Worm (Caenorhabditis elegans) whole organism, late embryonic: Measurements from ENCODE around the gene T05A8.1.

Experiments
- C08G9.2 ChIP-seq: sonication (generic microtip); optimal IDR thresholded peaks from 2 replicates; lab custom pipeline; 2016; ENCODE audit warnings: mild to moderate bottlenecking, missing genetic modification characterization, moderate library complexity, missing compliant biosample characterization
- C38D4.7 ChIP-seq: fragments of 200-800 bp; sonication (Bioruptor generic); optimal IDR thresholded peaks from 2 replicates; lab custom pipeline; 2018; ENCODE audit warnings: mild to moderate bottlenecking, missing genetic modification characterization, moderate library complexity, missing compliant biosample characterization
- F13H6.1 ChIP-seq: sonication (generic microtip); optimal IDR thresholded peaks from 2 replicates; lab custom pipeline; 2016; ENCODE audit warnings: missing genetic modification characterization, missing compliant biosample characterization
- T23F11.4 ChIP-seq: fragments of 200-800 bp; sonication (Bioruptor generic); optimal IDR thresholded peaks from 2 replicates; lab custom pipeline; 2018; ENCODE audit warnings: mild to moderate bottlenecking, missing genetic modification characterization, missing compliant biosample characterization
- ama-1 ChIP-seq: fragments of 150-350 bp; optimal IDR thresholded peaks from 2 replicates; lab custom pipeline; 2014
- ceh-19 ChIP-seq: fragments of 200-800 bp; sonication (Bioruptor generic); optimal IDR thresholded peaks from 2 replicates; lab custom pipeline; 2018; ENCODE audit warnings: mild to moderate bottlenecking, missing genetic modification characterization, missing compliant biosample characterization
- ceh-24 ChIP-seq: sonication (generic microtip); optimal IDR thresholded peaks from 2 replicates; lab custom pipeline; 2016; ENCODE audit warnings: mild to moderate bottlenecking, missing genetic modification characterization, missing compliant biosample characterization
- ceh-31 ChIP-seq: sonication (generic microtip); optimal IDR thresholded peaks from 2 replicates; lab custom pipeline; 2016; ENCODE audit warnings: missing genetic modification characterization, missing compliant biosample characterization
- ceh-34 ChIP-seq: sonication (generic microtip); optimal IDR thresholded peaks from 2 replicates; lab custom pipeline; 2016; ENCODE audit warnings: mild to moderate bottlenecking, missing genetic modification characterization, missing compliant biosample characterization
- ceh-9 ChIP-seq: sonication (generic microtip); optimal IDR thresholded peaks from 2 replicates; lab custom pipeline; 2016; ENCODE audit warnings: mild to moderate bottlenecking, missing genetic modification characterization, inconsistent platforms, missing compliant biosample characterization
- che-1 ChIP-seq: sonication (generic microtip); optimal IDR thresholded peaks from 2 replicates; lab custom pipeline; 2016; ENCODE audit warnings: mild to moderate bottlenecking, missing genetic modification characterization, missing compliant biosample characterization
- dve-1 ChIP-seq: sonication (generic microtip); optimal IDR thresholded peaks from 2 replicates; lab custom pipeline; 2017; ENCODE audit warnings: antibody characterized with exemption, mild to moderate bottlenecking, missing genetic modification characterization, missing compliant biosample characterization
- elt-4 ChIP-seq: sonication (generic microtip); optimal IDR thresholded peaks from 2 replicates; lab custom pipeline; 2016; ENCODE audit warnings: missing genetic modification characterization, missing compliant biosample characterization
- ets-4 ChIP-seq: sonication (generic microtip); optimal IDR thresholded peaks from 2 replicates; lab custom pipeline; 2016; ENCODE audit warnings: missing genetic modification characterization, missing compliant biosample characterization
- fax-1 ChIP-seq: sonication (generic microtip); optimal IDR thresholded peaks from 2 replicates; lab custom pipeline; 2016; ENCODE audit warnings: missing genotype, missing genetic modification characterization, missing compliant biosample characterization
- fkh-10 ChIP-seq: fragments of 150-350 bp; optimal IDR thresholded peaks from 2 replicates; lab custom pipeline; 2014; ENCODE audit warnings: missing biosample characterization, missing genetic modification reagents, missing genetic modification characterization
- gmeb-2 ChIP-seq: sonication (generic microtip); optimal IDR thresholded peaks from 2 replicates; lab custom pipeline; 2016; ENCODE audit warnings: missing genetic modification characterization, inconsistent platforms, missing compliant biosample characterization
- hlh-13 ChIP-seq: fragments of 200-800 bp; sonication (Bioruptor generic); optimal IDR thresholded peaks from 2 replicates; lab custom pipeline; 2018; ENCODE audit warnings: mild to moderate bottlenecking, missing genetic modification characterization, missing compliant biosample characterization
- hlh-15 ChIP-seq: sonication (generic microtip); optimal IDR thresholded peaks from 2 replicates; lab custom pipeline; 2016; ENCODE audit warnings: missing genetic modification characterization, missing compliant biosample characterization
- madf-2 ChIP-seq: sonication (generic microtip); optimal IDR thresholded peaks from 2 replicates; lab custom pipeline; 2017; ENCODE audit warnings: missing genetic modification characterization, missing compliant biosample characterization
- mec-3 ChIP-seq: sonication (generic microtip); optimal IDR thresholded peaks from 2 replicates; lab custom pipeline; 2016; ENCODE audit warnings: borderline replicate concordance, missing genetic modification characterization, missing compliant biosample characterization
- nfya-1 ChIP-seq: sonication (generic microtip); optimal IDR thresholded peaks from 2 replicates; lab custom pipeline; 2017; ENCODE audit warnings: missing genetic modification characterization, mild to moderate bottlenecking, missing compliant biosample characterization, antibody characterized with exemption, moderate library complexity
- pat-9 ChIP-seq: fragments of 200-800 bp; sonication (Bioruptor generic); optimal IDR thresholded peaks from 2 replicates; lab custom pipeline; 2018; ENCODE audit warnings: mild to moderate bottlenecking, missing genetic modification characterization, moderate library complexity, missing compliant biosample characterization
- pax-1 ChIP-seq: fragments of 150-350 bp; optimal IDR thresholded peaks from 2 replicates; lab custom pipeline; 2014; ENCODE audit warnings: missing biosample characterization, missing genetic modification characterization
- pha-2 ChIP-seq: sonication (generic microtip); optimal IDR thresholded peaks from 2 replicates; lab custom pipeline; 2017; ENCODE audit warnings: mild to moderate bottlenecking, missing genetic modification characterization, missing compliant biosample characterization
- pqm-1 ChIP-seq: sonication (generic microtip); optimal IDR thresholded peaks from 2 replicates; lab custom pipeline; 2016; ENCODE audit warnings: missing genetic modification characterization, missing compliant biosample characterization
- pros-1 ChIP-seq: fragments of 150-350 bp; optimal IDR thresholded peaks from 2 replicates; lab custom pipeline; 2014; ENCODE audit warnings: missing biosample characterization, missing genetic modification reagents, missing genetic modification characterization
- ref-2 ChIP-seq: sonication (generic microtip); optimal IDR thresholded peaks from 2 replicates; lab custom pipeline; 2016; ENCODE audit warnings: missing genetic modification characterization, missing compliant biosample characterization
- sdc-2 ChIP-seq: sonication (generic microtip); optimal IDR thresholded peaks from 2 replicates; lab custom pipeline; 2016; ENCODE audit warnings: missing genotype, missing genetic modification characterization, missing compliant biosample characterization
- sox-2 ChIP-seq: fragments of 200-800 bp; sonication (Bioruptor generic); IDR thresholded peaks from 2 replicates; pipeline ENCODE4 v1.3.6; 2022; ENCODE audit warnings: missing genetic modification reagents, missing genetic modification characterization, missing compliant biosample characterization
- sox-4 ChIP-seq: sonication (generic microtip); optimal IDR thresholded peaks from 2 replicates; lab custom pipeline; 2017; ENCODE audit warnings: mild to moderate bottlenecking, missing genetic modification characterization, inconsistent platforms, missing compliant biosample characterization
- syd-9 ChIP-seq: sonication (generic microtip); optimal IDR thresholded peaks from 2 replicates; lab custom pipeline; 2016; ENCODE audit warnings: mild to moderate bottlenecking, missing genetic modification characterization, moderate library complexity, missing compliant biosample characterization
- tbx-7 ChIP-seq: sonication (generic microtip); optimal IDR thresholded peaks from 2 replicates; lab custom pipeline; 2016; ENCODE audit warnings: missing genotype, missing genetic modification characterization, missing compliant biosample characterization
- unc-3 ChIP-seq, 2 experiments: fragments of 200-800 bp in 1 of 2; sonication (Bioruptor generic) in 1 of 2; sonication (generic microtip) in 1 of 2; conservative IDR thresholded peaks in 1 of 2; optimal IDR thresholded peaks in 1 of 2; 2 replicates each; pipeline versions ENCODE4 v1.3.6 to Lab custom; 2016 to 2022; ENCODE audit warnings: missing compliant biosample characterization in 2 of 2, missing genetic modification characterization in 2 of 2, missing genetic modification reagents in 1 of 2
- unc-42 ChIP-seq: sonication (generic microtip); optimal IDR thresholded peaks from 2 replicates; lab custom pipeline; 2016; ENCODE audit warnings: missing genotype, missing genetic modification characterization, missing compliant biosample characterization
- unc-55 ChIP-seq: sonication (generic microtip); optimal IDR thresholded peaks from 2 replicates; lab custom pipeline; 2017; ENCODE audit warnings: missing biosample characterization, missing genetic modification reagents, missing genetic modification characterization
- unc-86 ChIP-seq: sonication (generic microtip); optimal IDR thresholded peaks from 2 replicates; lab custom pipeline; 2016; ENCODE audit warnings: missing genetic modification characterization, missing compliant biosample characterization
- zip-5 ChIP-seq: sonication (generic microtip); optimal IDR thresholded peaks from 2 replicates; lab custom pipeline; 2016; ENCODE audit warnings: missing genetic modification characterization, missing compliant biosample characterization
- ztf-16 ChIP-seq: sonication (generic microtip); optimal IDR thresholded peaks from 2 replicates; lab custom pipeline; 2017; ENCODE audit warnings: missing genetic modification characterization, missing compliant biosample characterization

Gene T05A8.1

ce11 chrII:2735644-2736043 lies 25.8 kb upstream of the T05A8.1 start:
- no peak for TF ChIP-seq tbx-7 (tag; lab: Kevin White, UChicago)
- no peak for TF ChIP-seq unc-86 (tag; lab: Kevin White, UChicago)
- no peak for TF ChIP-seq ceh-31 (tag; lab: Kevin White, UChicago)
- no peak for TF ChIP-seq madf-2 (tag; lab: Kevin White, UChicago)
- no peak for TF ChIP-seq ceh-19
- TF ChIP-seq T23F11.4 (GFP tag; lab: Kevin White, UChicago), result no peak
- no peak for TF ChIP-seq sox-4 (tag; lab: Kevin White, UChicago)
- TF ChIP-seq C38D4.7 (GFP tag; lab: Kevin White, UChicago), result no peak
- TF ChIP-seq hlh-15 (tag; lab: Kevin White, UChicago), result no peak
- no peak for TF ChIP-seq pros-1 (tag; lab: Kevin White, UChicago)
- TF ChIP-seq dve-1 (tag; lab: Kevin White, UChicago), result no peak

DNA sequence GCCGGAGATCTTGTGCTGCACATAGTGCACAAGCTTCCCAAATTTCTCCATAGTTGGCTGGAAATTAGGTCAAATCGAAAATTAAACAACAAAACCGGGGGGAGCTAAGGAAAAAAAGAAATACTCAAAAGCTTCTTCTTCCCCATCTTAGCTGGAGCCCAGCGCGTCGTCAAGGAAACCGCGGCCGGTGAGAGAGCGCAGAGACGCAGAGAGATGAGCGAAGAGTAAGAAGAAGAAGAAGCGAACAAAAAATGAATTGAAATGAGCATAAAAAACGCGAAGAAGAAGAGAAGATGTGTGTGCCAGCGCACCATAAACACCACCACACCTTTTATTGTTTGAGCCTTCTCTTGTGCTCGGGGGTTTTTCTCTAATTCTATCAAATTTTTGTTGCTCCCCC lies 25.4 kb upstream of the T05A8.1 start, which contains the start of gene wdr-31:
wdr-31 (minus strand) TSS at position 101 of the 400 bp plus-strand sequence.
- TF ChIP-seq ama-1 (lab: Kevin White, UChicago) (no peak), mec-3 (no peak), sdc-2 (tag; lab: Kevin White, UChicago) (no peak), zip-5 (no peak), ceh-19 (no peak), gmeb-2 (tag; lab: Kevin White, UChicago) (no peak), ceh-24 (tag; lab: Kevin White, UChicago) (no peak), ceh-34 (tag; lab: Kevin White, UChicago) (no peak), syd-9 (tag; lab: Kevin White, UChicago) (no peak), dve-1 (tag; lab: Kevin White, UChicago) (no peak), F13H6.1 (tag; lab: Kevin White, UChicago) (no peak), hlh-15 (tag; lab: Kevin White, UChicago) (no peak), C08G9.2 (tag; lab: Kevin White, UChicago) (no peak), fkh-10 (GFP tag; lab: Kevin White, UChicago) (no peak), sox-2 (GFP tag; lab: Robert Waterston, UW) (no peak), T23F11.4 (GFP tag; lab: Kevin White, UChicago) (no peak), pha-2 (tag; lab: Kevin White, UChicago) (no peak), pat-9 (tag; lab: Kevin White, UChicago) (no peak), fax-1 (tag; lab: Kevin White, UChicago) (no peak)

ce11 chrII:2734735-2735134 lies 24.9 kb upstream of the T05A8.1 start:
- TF ChIP-seq nfya-1 (tag; lab: Kevin White, UChicago), result peak; percentile 49
- TF ChIP-seq ztf-16, result no peak
- TF ChIP-seq pqm-1, result no peak
- no peak for TF ChIP-seq che-1 (tag; lab: Kevin White, UChicago)
- no peak for TF ChIP-seq unc-3 (GFP tag; conservative IDR thresholded peaks at IDR 0.05; lab: Robert Waterston, UW)
- no peak for TF ChIP-seq unc-3 (tag; optimal IDR thresholded peaks at IDR 0.05; lab: Kevin White, UChicago)

- TF ChIP-seq ref-2, result no peak
- no peak for TF ChIP-seq ceh-19
- TF ChIP-seq pqm-1, result no peak
- TF ChIP-seq dve-1 (tag; lab: Kevin White, UChicago), result peak; percentile 82
- no peak for TF ChIP-seq elt-4 (tag; lab: Kevin White, UChicago)
- TF ChIP-seq fax-1 (tag; lab: Kevin White, UChicago), result no peak
- no peak for TF ChIP-seq pax-1 (tag; lab: Kevin White, UChicago)
- no peak for TF ChIP-seq che-1 (tag; lab: Kevin White, UChicago)
Observed at ce11 chrII:2734266-2734665, 24.4 kb upstream of the T05A8.1 start.

DNA sequence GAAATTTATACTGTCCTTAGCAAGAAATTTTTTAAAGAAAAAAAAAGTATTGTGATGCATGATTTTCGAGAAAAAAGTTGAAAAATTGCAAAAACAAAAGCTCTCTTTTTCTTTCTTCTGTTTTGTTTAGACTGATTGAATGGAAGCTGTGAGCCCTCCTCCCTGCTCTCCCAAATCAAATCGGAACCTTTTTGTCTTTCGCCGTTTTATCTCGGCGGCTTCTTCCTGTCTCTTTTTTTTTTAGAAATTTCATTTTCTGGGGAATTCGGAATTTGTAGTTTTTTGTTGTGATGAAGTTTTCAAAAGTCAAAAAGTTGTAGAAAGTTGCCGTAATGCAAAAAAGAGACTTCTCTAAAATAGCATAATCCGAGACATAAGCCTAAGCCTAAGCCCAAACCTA lies 20.8 kb upstream of the T05A8.1 start:
- TF ChIP-seq ets-4 (tag; lab: Kevin White, UChicago) (no peak), ceh-9 (tag; lab: Kevin White, UChicago) (no peak), sox-4 (tag; lab: Kevin White, UChicago) (no peak), hlh-13 (GFP tag; lab: Kevin White, UChicago) (no peak), unc-55 (no peak), unc-42 (tag; lab: Kevin White, UChicago) (peak; percentile 34), che-1 (tag; lab: Kevin White, UChicago) (no peak)
